Worm (Caenorhabditis elegans) whole organism, L3 larva: ENCODE data around the gene srxa-18.

Experiments
- aly-2 ChIP-seq: fragments of 150-350 bp; optimal IDR thresholded peaks from 2 replicates; lab custom pipeline; 2014; ENCODE audit warnings: missing biosample characterization, missing genetic modification characterization
- nhr-12 ChIP-seq: fragments of 150-350 bp; optimal IDR thresholded peaks from 2 replicates; lab custom pipeline; 2014; ENCODE audit warnings: missing biosample characterization, missing genetic modification characterization

ce11 chrV:10159972-10160371 is 39.2 kb upstream of the srxa-18 start:
- TF ChIP-seq aly-2 (tag; lab: Kevin White, UChicago) = no peak
- TF ChIP-seq nhr-12 = no peak
